Worm (Caenorhabditis elegans) whole organism, L1 larva: Measurements from ENCODE around the gene syx-16.

ENCODE experiments used
- C04F5.9 ChIP-seq: sonication (generic microtip); optimal IDR thresholded peaks from 2 replicates; lab custom pipeline; 2016; ENCODE audit warnings: missing genetic modification characterization, missing compliant biosample characterization
- C16A3.4 ChIP-seq: fragments of 150-350 bp; optimal IDR thresholded peaks from 2 replicates; lab custom pipeline; 2014; ENCODE audit warnings: missing biosample characterization, missing genetic modification characterization
- C34B4.2 ChIP-seq: sonication (generic microtip); optimal IDR thresholded peaks from 2 replicates; lab custom pipeline; 2017; ENCODE audit warnings: mild to moderate bottlenecking, missing genetic modification characterization, missing compliant biosample characterization
- F16B12.6 ChIP-seq: fragments of 150-350 bp; optimal IDR thresholded peaks from 2 replicates; lab custom pipeline; 2014; ENCODE audit warnings: missing biosample characterization, missing genetic modification characterization
- Y116A8C.19 ChIP-seq: sonication (generic microtip); optimal IDR thresholded peaks from 2 replicates; lab custom pipeline; 2016; ENCODE audit warnings: missing compliant biosample characterization, missing genetic modification characterization, borderline replicate concordance
- aha-1 ChIP-seq: fragments of 150-350 bp; optimal IDR thresholded peaks from 2 replicates; lab custom pipeline; 2014; ENCODE audit warnings: missing biosample characterization, missing genetic modification characterization
- alr-1 ChIP-seq: fragments of 200-800 bp; sonication (Bioruptor generic); optimal IDR thresholded peaks from 2 replicates; lab custom pipeline; 2018; ENCODE audit warnings: borderline replicate concordance, mild to moderate bottlenecking, missing genetic modification characterization, missing compliant biosample characterization
- blmp-1 ChIP-seq: fragments of 150-350 bp; optimal IDR thresholded peaks from 2 replicates; lab custom pipeline; 2014; ENCODE audit warnings: missing biosample characterization, missing genetic modification characterization
- ceh-88 ChIP-seq: fragments of 200-800 bp; sonication (Bioruptor generic); IDR thresholded peaks from 2 replicates; pipeline ENCODE4 v1.3.6; 2022; ENCODE audit warnings: missing genetic modification characterization, missing compliant biosample characterization
- ceh-90 ChIP-seq: sonication (generic microtip); optimal IDR thresholded peaks from 2 replicates; lab custom pipeline; 2016; ENCODE audit warnings: missing genetic modification characterization, missing compliant biosample characterization
- ces-1 ChIP-seq: fragments of 150-350 bp; optimal IDR thresholded peaks from 2 replicates; lab custom pipeline; 2014; ENCODE audit warnings: missing biosample characterization, missing genetic modification reagents, missing genetic modification characterization
- dpl-1 ChIP-seq, 3 experiments: fragments of 150-350 bp in 2 of 3; sonication (generic microtip) in 1 of 3; optimal IDR thresholded peaks; 2 replicates each; lab custom pipeline; 2014 to 2017; ENCODE audit warnings: missing biosample characterization in 3 of 3, missing genetic modification characterization in 3 of 3, missing genetic modification reagents in 3 of 3
- efl-1 ChIP-seq, 4 experiments: fragments of 150-350 bp; optimal IDR thresholded peaks in 3 of 4; peaks in 1 of 4; 1 replicate in 1 of 4; 2 replicates in 3 of 4; lab custom pipeline; 2014; ENCODE audit warnings: missing biosample characterization in 2 of 4, missing genetic modification characterization in 2 of 4, missing genetic modification reagents in 2 of 4
- efl-3 ChIP-seq: fragments of 200-800 bp; sonication (Bioruptor generic); optimal IDR thresholded peaks from 2 replicates; lab custom pipeline; 2018; ENCODE audit warnings: mild to moderate bottlenecking, missing genetic modification characterization, missing compliant biosample characterization
- elt-2 ChIP-seq: sonication (generic microtip); optimal IDR thresholded peaks from 2 replicates; lab custom pipeline; 2016; ENCODE audit warnings: missing genetic modification characterization, mild to moderate bottlenecking, inconsistent platforms, missing compliant biosample characterization, missing genetic modification reagents
- elt-3 ChIP-seq, 6 experiments: fragments of 150-350 bp in 1 of 6; sonication (generic microtip); optimal IDR thresholded peaks; 2 replicates each; lab custom pipeline; 2017 to 2018; ENCODE audit warnings: missing biosample characterization in 6 of 6, missing genetic modification characterization in 6 of 6, inconsistent platforms in 1 of 6
- ets-5 ChIP-seq: fragments of 200-800 bp; sonication (Bioruptor generic); IDR thresholded peaks from 2 replicates; pipeline ENCODE4 v1.3.6; 2022; ENCODE audit warnings: missing genetic modification characterization, missing compliant biosample characterization
- fkh-10 ChIP-seq: sonication (generic microtip); optimal IDR thresholded peaks from 2 replicates; lab custom pipeline; 2017; ENCODE audit warnings: missing biosample characterization, missing genetic modification reagents, missing genetic modification characterization
- fkh-4 ChIP-seq: sonication (generic microtip); optimal IDR thresholded peaks from 2 replicates; lab custom pipeline; 2016; ENCODE audit warnings: missing compliant biosample characterization, missing genetic modification characterization, borderline replicate concordance
- fos-1 ChIP-seq: fragments of 150-350 bp; optimal IDR thresholded peaks from 2 replicates; lab custom pipeline; 2014; ENCODE audit warnings: missing biosample characterization, missing genetic modification characterization
- isw-1 ChIP-seq: fragments of 200-800 bp; sonication (Bioruptor generic); IDR thresholded peaks from 2 replicates; pipeline ENCODE4 v1.3.6; 2022; ENCODE audit warnings: missing genetic modification characterization, missing compliant biosample characterization
- jun-1 ChIP-seq: fragments of 150-350 bp; optimal IDR thresholded peaks from 2 replicates; lab custom pipeline; 2014; ENCODE audit warnings: missing biosample characterization, missing genetic modification reagents, missing genetic modification characterization
- lin-14 ChIP-seq: fragments of 200-800 bp; sonication (Bioruptor generic); optimal IDR thresholded peaks from 2 replicates; lab custom pipeline; 2018; ENCODE audit warnings: mild to moderate bottlenecking, missing genetic modification characterization, moderate library complexity, missing compliant biosample characterization
- lin-15B ChIP-seq: fragments of 150-350 bp; sonication (generic microtip); optimal IDR thresholded peaks from 3 replicates; lab custom pipeline; 2014; ENCODE audit warnings: missing biosample characterization, missing genetic modification characterization
- lin-35 ChIP-seq, 2 experiments: fragments of 150-350 bp; optimal IDR thresholded peaks; 2 replicates each; lab custom pipeline; 2014; ENCODE audit warnings: missing biosample characterization in 2 of 2, missing genetic modification characterization in 2 of 2, missing genetic modification reagents in 2 of 2
- lir-3 ChIP-seq: sonication (generic microtip); optimal IDR thresholded peaks from 2 replicates; lab custom pipeline; 2016; ENCODE audit warnings: mild to moderate bottlenecking, missing genetic modification characterization, moderate library complexity, missing compliant biosample characterization; ENCODE audit not compliant: poor library complexity
- lsy-2 ChIP-seq, 2 experiments: fragments of 150-350 bp; optimal IDR thresholded peaks; 2 replicates each; lab custom pipeline; 2014; ENCODE audit warnings: missing biosample characterization in 2 of 2, missing genetic modification characterization in 2 of 2
- mep-1 ChIP-seq: fragments of 150-350 bp; optimal IDR thresholded peaks from 2 replicates; lab custom pipeline; 2014; ENCODE audit warnings: missing biosample characterization, missing genetic modification characterization
- nhr-11 ChIP-seq: fragments of 150-350 bp; optimal IDR thresholded peaks from 2 replicates; lab custom pipeline; 2014; ENCODE audit warnings: missing biosample characterization, missing genetic modification characterization
- nhr-19 ChIP-seq: fragments of 200-800 bp; sonication (Bioruptor generic); conservative IDR thresholded peaks from 2 replicates; pipeline ENCODE4 v1.3.6; 2022; ENCODE audit warnings: missing genetic modification characterization, missing compliant biosample characterization
- nhr-237 ChIP-seq: fragments of 150-350 bp; optimal IDR thresholded peaks from 2 replicates; lab custom pipeline; 2014; ENCODE audit warnings: missing biosample characterization, missing genetic modification characterization
- nhr-47 ChIP-seq: sonication (generic microtip); optimal IDR thresholded peaks from 2 replicates; lab custom pipeline; 2016; ENCODE audit warnings: mild to moderate bottlenecking, missing genetic modification characterization, moderate library complexity, missing compliant biosample characterization
- nhr-71 ChIP-seq: sonication (generic microtip); optimal IDR thresholded peaks from 2 replicates; lab custom pipeline; 2016; ENCODE audit warnings: mild to moderate bottlenecking, missing genetic modification characterization, moderate library complexity, missing compliant biosample characterization
- nhr-76 ChIP-seq: sonication (generic microtip); optimal IDR thresholded peaks from 2 replicates; lab custom pipeline; 2017; ENCODE audit warnings: missing biosample characterization, missing genetic modification characterization
- nhr-77 ChIP-seq: fragments of 150-350 bp; optimal IDR thresholded peaks from 2 replicates; lab custom pipeline; 2014; ENCODE audit warnings: missing biosample characterization, missing genetic modification characterization
- nhr-84 ChIP-seq: sonication (generic microtip); optimal IDR thresholded peaks from 2 replicates; lab custom pipeline; 2017; ENCODE audit warnings: missing biosample characterization, missing genetic modification characterization
- pag-3 ChIP-seq: sonication (generic microtip); optimal IDR thresholded peaks from 2 replicates; lab custom pipeline; 2017; ENCODE audit warnings: missing genetic modification characterization, mild to moderate bottlenecking, missing compliant biosample characterization, antibody characterized with exemption, borderline replicate concordance; ENCODE audit not compliant: insufficient read depth
- pax-3 ChIP-seq: fragments of 200-800 bp; sonication (Bioruptor generic); optimal IDR thresholded peaks from 2 replicates; lab custom pipeline; 2018; ENCODE audit warnings: mild to moderate bottlenecking, missing genetic modification characterization, moderate library complexity, missing compliant biosample characterization
- pqm-1 ChIP-seq: sonication (generic microtip); optimal IDR thresholded peaks from 3 replicates; lab custom pipeline; 2017; ENCODE audit warnings: missing biosample characterization, missing genetic modification characterization
- skn-1 ChIP-seq: fragments of 150-350 bp; optimal IDR thresholded peaks from 2 replicates; lab custom pipeline; 2014; ENCODE audit warnings: missing biosample characterization, missing genetic modification characterization
- snpc-4 ChIP-seq: fragments of 150-350 bp; optimal IDR thresholded peaks from 2 replicates; lab custom pipeline; 2014; ENCODE audit warnings: missing biosample characterization, missing genetic modification characterization
- snu-23 ChIP-seq: sonication (generic microtip); optimal IDR thresholded peaks from 2 replicates; lab custom pipeline; 2016; ENCODE audit warnings: missing genetic modification characterization, missing compliant biosample characterization
- sptf-1 ChIP-seq: fragments of 150-350 bp; optimal IDR thresholded peaks from 2 replicates; lab custom pipeline; 2014; ENCODE audit warnings: missing biosample characterization, missing genetic modification characterization
- sup-37 ChIP-seq: fragments of 200-800 bp; sonication (Bioruptor generic); optimal IDR thresholded peaks from 2 replicates; lab custom pipeline; 2018; ENCODE audit warnings: mild to moderate bottlenecking, missing genetic modification characterization, missing compliant biosample characterization
- unc-130 ChIP-seq: fragments of 150-350 bp; optimal IDR thresholded peaks from 2 replicates; lab custom pipeline; 2017; ENCODE audit warnings: missing biosample characterization, missing genetic modification characterization, inconsistent platforms
- unc-30 ChIP-seq: sonication (generic microtip); optimal IDR thresholded peaks from 2 replicates; lab custom pipeline; 2017; ENCODE audit warnings: missing biosample characterization, missing genetic modification characterization
- unc-86 ChIP-seq: sonication (generic microtip); optimal IDR thresholded peaks from 2 replicates; lab custom pipeline; 2016; ENCODE audit warnings: missing genetic modification characterization, missing compliant biosample characterization
- unc-98 ChIP-seq: fragments of 200-800 bp; sonication (Bioruptor generic); IDR thresholded peaks from 2 replicates; pipeline ENCODE4 v1.3.6; 2022; ENCODE audit warnings: missing genetic modification characterization, missing compliant biosample characterization
- zip-4 ChIP-seq: fragments of 200-800 bp; sonication (Bioruptor generic); optimal IDR thresholded peaks from 2 replicates; lab custom pipeline; 2018; ENCODE audit warnings: mild to moderate bottlenecking, missing genetic modification characterization, moderate library complexity, missing compliant biosample characterization

Gene syx-16

ce11 chrIII:5193266-5193665 lies 15.6 kb downstream of the syx-16 start:
- TF ChIP-seq efl-1 (optimal IDR thresholded peaks at IDR 0.05; lab: Kevin White, UChicago) (peak; percentile 12 to 16), efl-1 (GFP tag; optimal IDR thresholded peaks at IDR 0.05 in 1 of 2; lab: Kevin White, UChicago) (peak in 1 of 2 experiments; percentile 7), nhr-77 (tag; lab: Kevin White, UChicago) (no peak), ceh-88 (GFP tag; lab: Robert Waterston, UW) (no peak), elt-3 (tag; optimal IDR thresholded peaks at IDR 0.05; lab: Kevin White, UChicago) (no peak), mep-1 (no peak), lir-3 (tag; lab: Kevin White, UChicago) (no peak), ces-1 (GFP tag; lab: Kevin White, UChicago) (no peak), unc-98 (no peak), nhr-237 (tag; lab: Kevin White, UChicago) (no peak), lsy-2 (tag; optimal IDR thresholded peaks at IDR 0.05; lab: Kevin White, UChicago) (peak in 1 of 2 experiments; percentile 54), elt-2 (tag; lab: Kevin White, UChicago) (no peak), snpc-4 (no peak), Y116A8C.19 (no peak), alr-1 (tag; lab: Kevin White, UChicago) (no peak), blmp-1 (tag; lab: Kevin White, UChicago) (peak; percentile 53), ceh-90 (tag; lab: Kevin White, UChicago) (no peak), lin-35 (GFP tag; optimal IDR thresholded peaks at IDR 0.05; lab: Kevin White, UChicago) (peak in 1 of 2 experiments; percentile 53), C34B4.2 (tag; lab: Kevin White, UChicago) (no peak), isw-1 (GFP tag; lab: Robert Waterston, UW) (no peak), nhr-71 (tag; lab: Kevin White, UChicago) (no peak), nhr-11 (tag; lab: Kevin White, UChicago) (no peak), dpl-1 (GFP tag; optimal IDR thresholded peaks at IDR 0.05; lab: Kevin White, UChicago) (peak; percentile 26 to 46 (median 27)), aha-1 (tag; lab: Kevin White, UChicago) (no peak), sptf-1 (tag; lab: Kevin White, UChicago) (no peak), C16A3.4 (no peak), unc-130 (tag; lab: Kevin White, UChicago) (no peak), efl-3 (GFP tag; lab: Kevin White, UChicago) (no peak), pqm-1 (tag; lab: Kevin White, UChicago) (no peak)

DNA sequence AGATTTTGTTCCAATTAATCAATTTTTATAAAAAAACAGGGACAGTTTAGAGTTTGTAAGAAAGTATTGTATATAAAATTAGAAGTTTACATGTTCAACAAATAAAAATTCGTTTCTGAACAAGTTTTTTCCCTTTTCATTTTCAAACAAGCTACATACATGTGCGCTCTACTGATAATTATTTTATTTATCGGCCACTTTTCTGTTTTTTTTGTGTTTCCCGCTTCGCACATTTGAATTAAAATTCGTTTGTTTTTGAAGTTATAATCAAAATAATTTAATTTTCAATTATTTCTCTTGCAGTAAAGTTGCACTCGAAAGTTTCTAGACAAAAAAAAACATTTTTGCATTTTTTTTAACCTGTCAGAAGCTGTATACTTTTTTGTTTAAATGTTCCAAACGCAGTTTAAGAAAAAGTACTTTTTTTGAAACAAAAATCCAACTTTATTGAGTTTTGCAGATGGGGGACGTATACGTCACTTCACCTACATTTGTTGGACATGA lies 18.2 kb downstream of the syx-16 start, which contains the start of gene hira-1:
hira-1 (plus strand) TSS at position 454 of the 504 bp plus-strand sequence.
- TF ChIP-seq aha-1 (tag; lab: Kevin White, UChicago) (no peak), lin-14 (GFP tag; lab: Kevin White, UChicago) (peak; percentile 21), jun-1 (tag; lab: Kevin White, UChicago) (no peak), fkh-10 (no peak), elt-3 (tag; optimal IDR thresholded peaks at IDR 0.05; lab: Kevin White, UChicago) (no peak), pax-3 (no peak), efl-1 (optimal IDR thresholded peaks at IDR 0.05; lab: Kevin White, UChicago) (peak; percentile 70 to 77), efl-1 (GFP tag; optimal IDR thresholded peaks at IDR 0.05 in 1 of 2; lab: Kevin White, UChicago) (peak; percentile 77 to 97), ets-5 (no peak), skn-1 (no peak), fkh-4 (no peak), nhr-84 (tag; lab: Kevin White, UChicago) (no peak), C04F5.9 (tag; lab: Kevin White, UChicago) (no peak), zip-4 (GFP tag; lab: Kevin White, UChicago) (no peak), unc-86 (tag; lab: Kevin White, UChicago) (no peak), blmp-1 (tag; lab: Kevin White, UChicago) (peak; percentile 43), lin-15B (tag; lab: Kevin White, UChicago) (peak; percentile 62), unc-130 (tag; lab: Kevin White, UChicago) (no peak), nhr-76 (tag; lab: Kevin White, UChicago) (no peak), sup-37 (GFP tag; lab: Kevin White, UChicago) (no peak), unc-30 (no peak), pag-3 (tag; lab: Kevin White, UChicago) (no peak), F16B12.6 (tag; lab: Kevin White, UChicago) (no peak), fos-1 (tag; lab: Kevin White, UChicago) (no peak), C16A3.4 (peak; percentile 49), sptf-1 (tag; lab: Kevin White, UChicago) (no peak), nhr-19 (no peak), lin-35 (GFP tag; optimal IDR thresholded peaks at IDR 0.05; lab: Kevin White, UChicago) (peak; percentile 76 to 82), isw-1 (GFP tag; lab: Robert Waterston, UW) (no peak), lsy-2 (tag; optimal IDR thresholded peaks at IDR 0.05; lab: Kevin White, UChicago) (peak; percentile 31 to 71), snu-23 (peak; percentile 16), nhr-47 (tag; lab: Kevin White, UChicago) (no peak)
